Fruit fly (Drosophila melanogaster) whole organism, prepupa: ENCODE data around the gene SREBP.
"Not testable (repeated sequence)": the region's sequence is repeated elsewhere in the genome, so short reads cannot be mapped to it uniquely, and the experiment has no call there.

Experiments used
- Blimp-1 ChIP-seq: fragments of 200-800 bp; sonication (Bioruptor generic); optimal IDR thresholded peaks from 3 replicates; lab custom pipeline; 2017; ENCODE audit warnings: missing biosample characterization, missing genetic modification characterization, mild to moderate bottlenecking, moderate library complexity, missing genetic modification reagents
- CG10631 ChIP-seq: fragments of 200-800 bp; sonication (Bioruptor generic); optimal IDR thresholded peaks from 2 replicates; lab custom pipeline; 2016; ENCODE audit warnings: missing biosample characterization, missing genetic modification characterization
- CG10669 ChIP-seq: fragments of 200-800 bp; sonication (Bioruptor generic); optimal IDR thresholded peaks from 3 replicates; lab custom pipeline; 2018; ENCODE audit warnings: missing biosample characterization, mild to moderate bottlenecking, missing genetic modification characterization, moderate library complexity
- CG11294 ChIP-seq: fragments of 200-800 bp; sonication (Bioruptor generic); IDR thresholded peaks from 2 replicates; pipeline ENCODE4 v1.3.6; 2022; ENCODE audit warnings: missing biosample characterization, missing genetic modification characterization
- CG1621 ChIP-seq: fragments of 200-800 bp; sonication (Bioruptor generic); optimal IDR thresholded peaks from 3 replicates; lab custom pipeline; 2018; ENCODE audit warnings: missing biosample characterization, mild to moderate bottlenecking, missing genetic modification characterization
- CG16779 ChIP-seq: fragments of 200-800 bp; sonication (Bioruptor generic); optimal IDR thresholded peaks from 3 replicates; lab custom pipeline; 2017; ENCODE audit warnings: missing biosample characterization, mild to moderate bottlenecking, missing genetic modification characterization
- CG3032 ChIP-seq: fragments of 200-800 bp; optimal IDR thresholded peaks from 2 replicates; lab custom pipeline; 2019; ENCODE audit warnings: missing biosample characterization, mild to moderate bottlenecking, missing genetic modification characterization, moderate library complexity
- CG31627 ChIP-seq: fragments of 200-800 bp; sonication (Bioruptor generic); optimal IDR thresholded peaks from 3 replicates; lab custom pipeline; 2016; ENCODE audit warnings: missing biosample characterization, missing genetic modification characterization
- CG32006 ChIP-seq: fragments of 200-800 bp; sonication (Bioruptor generic); optimal IDR thresholded peaks from 3 replicates; lab custom pipeline; 2017; ENCODE audit warnings: missing biosample characterization, mild to moderate bottlenecking, missing genetic modification characterization
- CG34406 ChIP-seq: fragments of 200-800 bp; sonication (Bioruptor generic); optimal IDR thresholded peaks from 3 replicates; lab custom pipeline; 2016; ENCODE audit warnings: missing biosample characterization, missing genetic modification characterization
- CG3919 ChIP-seq: fragments of 200-800 bp; sonication (Bioruptor generic); optimal IDR thresholded peaks from 3 replicates; lab custom pipeline; 2016; ENCODE audit warnings: missing biosample characterization, missing genetic modification characterization
- CG4318 ChIP-seq: fragments of 200-800 bp; sonication (Bioruptor generic); optimal IDR thresholded peaks from 3 replicates; lab custom pipeline; 2017; ENCODE audit warnings: missing biosample characterization, mild to moderate bottlenecking, missing genetic modification characterization
- CG6163 ChIP-seq: fragments of 200-800 bp; sonication (Bioruptor generic); IDR thresholded peaks from 3 replicates; pipeline ENCODE4 v1.3.6; 2022; ENCODE audit warnings: missing biosample characterization, missing genetic modification characterization
- CG6792 ChIP-seq: fragments of 200-800 bp; sonication (Bioruptor generic); optimal IDR thresholded peaks from 3 replicates; lab custom pipeline; 2016; ENCODE audit warnings: missing biosample characterization, missing genetic modification characterization
- CG6854 ChIP-seq: fragments of 200-800 bp; sonication (Bioruptor generic); optimal IDR thresholded peaks from 2 replicates; lab custom pipeline; 2017; ENCODE audit warnings: missing biosample characterization, mild to moderate bottlenecking, missing genetic modification characterization
- CG7368 ChIP-seq: fragments of 200-800 bp; sonication (Bioruptor generic); optimal IDR thresholded peaks from 3 replicates; lab custom pipeline; 2016; ENCODE audit warnings: missing biosample characterization, missing genetic modification characterization
- CG8319 ChIP-seq: fragments of 200-800 bp; sonication (Bioruptor generic); optimal IDR thresholded peaks from 3 replicates; lab custom pipeline; 2016; ENCODE audit warnings: missing biosample characterization, missing genetic modification characterization
- CG8632 ChIP-seq: fragments of 200-800 bp; sonication (Bioruptor generic); optimal IDR thresholded peaks from 3 replicates; lab custom pipeline; 2016; ENCODE audit warnings: missing biosample characterization, missing genetic modification characterization
- CG9139 ChIP-seq: fragments of 200-800 bp; sonication (Bioruptor generic); optimal IDR thresholded peaks from 3 replicates; lab custom pipeline; 2017; ENCODE audit warnings: missing biosample characterization, mild to moderate bottlenecking, missing genetic modification characterization
- Eip75B ChIP-seq: fragments of 200-800 bp; sonication (Bioruptor generic); optimal IDR thresholded peaks from 3 replicates; lab custom pipeline; 2016; ENCODE audit warnings: missing biosample characterization, missing genetic modification characterization
- Eip78C ChIP-seq: fragments of 200-800 bp; sonication (Bioruptor generic); peaks from one replicate; lab custom pipeline; 2016; ENCODE audit warnings: missing biosample characterization, missing genetic modification characterization
- Eip93F ChIP-seq: fragments of 200-800 bp; sonication (Bioruptor generic); optimal IDR thresholded peaks from 2 replicates; lab custom pipeline; 2016; ENCODE audit warnings: missing biosample characterization, mild to moderate bottlenecking, missing genetic modification characterization
- Ets96B ChIP-seq: fragments of 200-800 bp; optimal IDR thresholded peaks from 2 replicates; lab custom pipeline; 2019; ENCODE audit warnings: missing biosample characterization, mild to moderate bottlenecking, missing genetic modification characterization, moderate library complexity
- Hr39 ChIP-seq: fragments of 200-800 bp; sonication (Bioruptor generic); optimal IDR thresholded peaks from 2 replicates; lab custom pipeline; 2016; ENCODE audit warnings: missing biosample characterization, missing genetic modification characterization
- Lpt ChIP-seq: fragments of 200-800 bp; sonication (Bioruptor generic); optimal IDR thresholded peaks from 3 replicates; lab custom pipeline; 2016; ENCODE audit warnings: missing biosample characterization, missing genetic modification characterization
- Met ChIP-seq: fragments of 200-800 bp; sonication (Bioruptor generic); optimal IDR thresholded peaks from 3 replicates; lab custom pipeline; 2016; ENCODE audit warnings: missing biosample characterization, missing genetic modification characterization
- Smox ChIP-seq: fragments of 200-800 bp; sonication (Bioruptor generic); optimal IDR thresholded peaks from 3 replicates; lab custom pipeline; 2016; ENCODE audit warnings: missing biosample characterization, missing genetic modification characterization
- Sox14 ChIP-seq: fragments of 200-800 bp; sonication (Bioruptor generic); optimal IDR thresholded peaks from 3 replicates; lab custom pipeline; 2016; ENCODE audit warnings: missing biosample characterization, missing genetic modification characterization
- dac ChIP-seq: fragments of 200-800 bp; sonication (Bioruptor generic); optimal IDR thresholded peaks from 2 replicates; lab custom pipeline; 2017; ENCODE audit warnings: missing biosample characterization, mild to moderate bottlenecking, missing genetic modification characterization
- dsx ChIP-seq: fragments of 200-800 bp; optimal IDR thresholded peaks from 3 replicates; lab custom pipeline; 2019; ENCODE audit warnings: missing biosample characterization, mild to moderate bottlenecking, missing genetic modification characterization, moderate library complexity; ENCODE audit not compliant: poor library complexity, severe bottlenecking
- esn ChIP-seq: fragments of 200-800 bp; sonication (Bioruptor generic); optimal IDR thresholded peaks from 2 replicates; lab custom pipeline; 2016; ENCODE audit warnings: missing biosample characterization, mild to moderate bottlenecking, missing genetic modification characterization, moderate library complexity
- fd59A ChIP-seq: fragments of 200-800 bp; sonication (Bioruptor generic); optimal IDR thresholded peaks from 2 replicates; lab custom pipeline; 2017; ENCODE audit warnings: missing biosample characterization, mild to moderate bottlenecking, missing genetic modification characterization, missing genetic modification reagents
- fd85E ChIP-seq: fragments of 200-800 bp; sonication (Bioruptor generic); optimal IDR thresholded peaks from 3 replicates; lab custom pipeline; 2016; ENCODE audit warnings: missing biosample characterization, missing genetic modification characterization
- salr ChIP-seq, 2 experiments: fragments of 200-800 bp; sonication (Bioruptor generic); optimal IDR thresholded peaks; 3 replicates each; lab custom pipeline; 2016 to 2018; ENCODE audit warnings: missing biosample characterization in 2 of 2, missing genetic modification characterization in 2 of 2, mild to moderate bottlenecking in 1 of 2
- svp ChIP-seq: fragments of 200-800 bp; sonication (Bioruptor generic); peaks from one replicate; lab custom pipeline; 2016; ENCODE audit warnings: missing biosample characterization, missing genetic modification characterization
- topi ChIP-seq: fragments of 200-800 bp; sonication (Bioruptor generic); optimal IDR thresholded peaks from 3 replicates; lab custom pipeline; 2016; ENCODE audit warnings: missing biosample characterization, missing genetic modification characterization

Gene SREBP

DNA sequence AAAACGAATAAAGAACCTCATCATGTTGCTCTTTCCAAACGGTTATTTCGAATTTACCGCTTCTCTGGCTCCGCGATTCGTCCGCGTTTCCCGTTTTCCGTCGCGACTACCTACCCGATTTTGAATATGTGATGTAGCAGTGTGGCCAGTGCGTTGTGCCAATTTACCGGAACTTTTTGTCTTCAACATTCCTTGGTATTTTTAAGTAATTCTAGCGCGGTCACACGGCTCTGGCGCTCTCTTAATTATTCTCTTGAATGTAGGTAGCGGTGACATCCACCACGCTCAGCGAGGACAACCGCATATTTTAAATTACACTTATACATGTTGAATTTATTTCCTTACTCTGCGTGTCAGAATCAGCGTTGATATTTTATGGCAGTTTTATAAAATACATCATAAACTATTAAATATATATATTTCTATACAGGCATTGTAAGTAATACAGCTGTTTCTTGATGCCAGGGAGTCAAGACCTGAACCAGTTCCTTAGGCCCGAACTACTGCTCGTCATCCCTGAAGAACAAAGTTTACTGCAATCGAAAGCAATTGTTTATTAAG lies at the start of gene SREBP, which contains the start of the genes CG42637 and Gyc76C:
Gene SREBP, plus strand, starts transcription at position 498 of the 561 bp plus-strand sequence.
Gene CG42637, minus strand, starts transcription at position 132 of the 561 bp plus-strand sequence.
Gene Gyc76C, minus strand, starts transcription at position 132 of the 561 bp plus-strand sequence.
- TF ChIP-seq topi (GFP tag; lab: Kevin White, UChicago) (no peak), Eip93F (GFP tag; lab: Kevin White, UChicago) (peak; percentile 50), CG6854 (GFP tag; lab: Kevin White, UChicago) (no peak), CG10669 (GFP tag; lab: Kevin White, UChicago) (no peak), Met (no peak), CG3919 (GFP tag; lab: Kevin White, UChicago) (peak; percentile 10), Sox14 (GFP tag; lab: Kevin White, UChicago) (no peak), esn (GFP tag; lab: Kevin White, UChicago) (no peak), CG31627 (GFP tag; lab: Kevin White, UChicago) (no peak), Blimp-1 (GFP tag; lab: Kevin White, UChicago) (no peak), CG4318 (GFP tag; lab: Kevin White, UChicago) (no peak), dac (GFP tag; lab: Kevin White, UChicago) (no peak), Ets96B (no peak), CG8632 (GFP tag; lab: Kevin White, UChicago) (no peak), fd59A (no peak), CG1621 (tag; lab: Kevin White, UChicago) (peak; percentile 92), Hr39 (GFP tag; lab: Kevin White, UChicago) (no peak), CG7368 (GFP tag; lab: Kevin White, UChicago) (no peak), salr (GFP tag; optimal IDR thresholded peaks at IDR 0.05; lab: Kevin White, UChicago) (no peak), CG11294 (GFP tag; lab: Robert Waterston, UW) (no peak), svp (GFP tag; lab: Kevin White, UChicago) (no peak), CG3032 (tag; lab: Kevin White, UChicago) (no peak), CG16779 (tag; lab: Kevin White, UChicago) (no peak), CG8319 (GFP tag; lab: Kevin White, UChicago) (no peak), CG6163 (peak; percentile 48; the same call in 2 of the 3 replicates), CG10631 (GFP tag; lab: Kevin White, UChicago) (no peak), Smox (GFP tag; lab: Kevin White, UChicago) (no peak), Eip78C (GFP tag; lab: Kevin White, UChicago) (peak; percentile 74), CG34406 (GFP tag; lab: Kevin White, UChicago) (no peak), dsx (GFP tag; lab: Kevin White, UChicago) (peak; percentile 12), CG6792 (GFP tag; lab: Kevin White, UChicago) (no peak), CG32006 (GFP tag; lab: Kevin White, UChicago) (no peak), Eip75B (GFP tag; lab: Kevin White, UChicago) (no peak)
- TF ChIP-seq, all 60 proteins: peak for 6

DNA sequence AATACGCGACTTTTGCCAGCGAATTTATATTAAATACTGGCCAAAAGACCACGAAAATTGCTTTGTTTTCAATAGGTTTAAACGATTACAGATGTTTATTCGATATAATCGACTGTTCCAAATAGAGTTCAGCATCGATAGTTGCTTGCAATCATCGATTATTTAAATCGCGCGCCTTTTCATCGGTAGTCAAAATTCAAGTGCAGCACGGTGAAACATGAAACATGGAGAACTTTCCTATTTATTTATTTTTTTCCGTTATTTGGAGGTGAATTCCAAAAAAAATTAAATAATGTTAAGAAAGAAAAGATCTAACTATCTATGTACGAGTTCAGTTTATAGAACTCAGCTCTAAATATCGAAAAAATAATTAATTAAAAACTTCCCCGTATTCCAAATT lies 44.1 kb upstream of the SREBP start, which contains the start of gene CG42638:
Gene CG42638, minus strand, starts transcription at position 101 of the 400 bp plus-strand sequence.
- not testable (repeated sequence) for TF ChIP-seq CG9139 (GFP tag; lab: Kevin White, UChicago); Lpt; CG7368 (GFP tag; lab: Kevin White, UChicago)

DNA sequence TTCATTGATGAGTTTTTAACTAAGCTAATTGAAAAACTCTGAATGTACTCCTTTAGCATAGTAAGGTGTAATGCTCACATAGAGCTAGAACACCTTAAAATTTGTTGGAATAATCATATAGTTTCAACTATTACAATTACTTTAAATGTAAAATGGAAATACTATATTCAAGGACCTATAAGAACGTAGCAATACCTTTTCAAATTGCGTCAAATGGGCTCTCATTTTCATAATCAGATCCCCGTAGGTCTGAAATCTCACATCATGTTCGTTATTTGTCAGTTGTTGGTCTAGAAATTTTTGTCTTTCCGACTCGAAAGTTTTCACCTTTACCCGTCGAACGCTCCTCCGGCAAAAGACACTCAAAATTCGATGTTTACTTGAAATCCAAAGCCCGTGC lies 33.6 kb upstream of the SREBP start, which contains the start of gene Vtld:
Gene Vtld, plus strand, starts transcription at position 301 of the 400 bp plus-strand sequence.
- TF ChIP-seq esn, Hr39, fd85E (GFP tag; lab: Kevin White, UChicago): not testable (repeated sequence)
